Fruit fly (Drosophila melanogaster): ENCODE results near the gene CG17726.
A peak's percentile ranks its signal among the peaks of the same experiment; 100 is the strongest.

CG17726 gene

DNA sequence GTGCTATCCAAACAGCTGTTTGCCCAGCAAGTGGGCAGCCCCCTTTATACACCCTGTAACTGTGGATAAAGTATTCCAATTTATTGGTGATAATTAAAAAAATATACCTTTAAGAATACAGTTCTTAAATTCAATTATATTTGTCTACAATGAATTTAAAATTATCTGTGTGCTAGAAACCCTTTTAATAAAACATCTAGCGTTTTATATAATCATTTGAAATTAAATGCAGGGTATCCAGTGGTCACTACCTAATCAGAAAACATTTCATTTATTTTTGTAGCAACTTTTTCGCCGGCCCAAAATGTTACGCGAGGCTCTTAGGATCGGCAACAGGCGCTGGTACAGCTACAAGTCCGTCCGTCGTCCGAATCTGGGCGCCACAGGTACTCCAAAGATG, at the start of gene CG17726 (continued):
- TF ChIP-seq CG9797 (GFP tag; optimal IDR thresholded peaks at IDR 0.05), result peak; percentile 12
- TF ChIP-seq D19A (tag; optimal IDR thresholded peaks at IDR 0.05), result peak; percentile 99
- TF ChIP-seq H2.0 (GFP tag; IDR thresholded peaks at IDR 0.05), result peak; percentile 98
- peak; percentile 20 for TF ChIP-seq gfzf (GFP tag; optimal IDR thresholded peaks at IDR 0.05)
- no peak for TF ChIP-seq HLHmδ (GFP tag; optimal IDR thresholded peaks at IDR 0.05)
- peak; percentile 95 for TF ChIP-seq Camta (GFP tag; optimal IDR thresholded peaks at IDR 0.05)
- TF ChIP-seq pros (GFP tag; optimal IDR thresholded peaks at IDR 0.05), result peak; percentile 38
- TF ChIP-seq GATAe (GFP tag; conservative IDR thresholded peaks at IDR 0.05), result peak; percentile 88
- TF ChIP-seq CG17568 (GFP tag; optimal IDR thresholded peaks at IDR 0.05), result no peak
- TF ChIP-seq croc (GFP tag; conservative IDR thresholded peaks at IDR 0.05), result peak; percentile 96
- peak; percentile 97 for TF ChIP-seq CG14710 (tag; optimal IDR thresholded peaks at IDR 0.05)
- TF ChIP-seq Neu2 (GFP tag; optimal IDR thresholded peaks at IDR 0.05; ENCODE audit: borderline replicate concordance), result no peak
- peak; percentile 98 for TF ChIP-seq Chrac-16 (GFP tag; optimal IDR thresholded peaks at IDR 0.05)
- TF ChIP-seq wek (GFP tag; optimal IDR thresholded peaks at IDR 0.05), result peak; percentile 79
- no peak for TF ChIP-seq CG16813 (GFP tag; IDR thresholded peaks at IDR 0.05; ENCODE audit: partially characterized antibody)
- TF ChIP-seq az2 (GFP tag; optimal IDR thresholded peaks at IDR 0.05), result peak; percentile 98
- TF ChIP-seq ham (GFP tag; IDR thresholded peaks at IDR 0.05), result peak; percentile 88; the same call in 1 of the 2 replicates
- TF ChIP-seq CG12104 (GFP tag; optimal IDR thresholded peaks at IDR 0.05), result peak; percentile 89
- TF ChIP-seq CG15479 (GFP tag; optimal IDR thresholded peaks at IDR 0.05), result peak; percentile 65
- peak; percentile 46 for TF ChIP-seq Ets97D (GFP tag; optimal IDR thresholded peaks at IDR 0.05)
- peak; percentile 92 for TF ChIP-seq CG34376 (GFP tag; optimal IDR thresholded peaks at IDR 0.05)
- no peak for TF ChIP-seq zen2 (GFP tag; IDR thresholded peaks at IDR 0.05; ENCODE audit: partially characterized antibody)
- no peak for TF ChIP-seq CG2129 (GFP tag; IDR thresholded peaks at IDR 0.05; ENCODE audit: partially characterized antibody)
- peak; percentile 98 for TF ChIP-seq CG32767 (GFP tag; IDR thresholded peaks at IDR 0.05)
- TF ChIP-seq Bdp1 (GFP tag; optimal IDR thresholded peaks at IDR 0.05), result peak; percentile 82
- TF ChIP-seq Mad (GFP tag; optimal IDR thresholded peaks at IDR 0.05), result peak; percentile 89
- TF ChIP-seq CG7786 (GFP tag; optimal IDR thresholded peaks at IDR 0.05), result peak; percentile 87
- TF ChIP-seq NC2α (GFP tag; optimal IDR thresholded peaks at IDR 0.05), result peak; percentile 77
- peak; percentile 90 for TF ChIP-seq caup (GFP tag; optimal IDR thresholded peaks at IDR 0.05; ENCODE audit: severe bottlenecking)
- TF ChIP-seq ATbp (GFP tag; optimal IDR thresholded peaks at IDR 0.05), result peak; percentile 95
- peak; percentile 93 for TF ChIP-seq danr (GFP tag; IDR thresholded peaks at IDR 0.05)
- TF ChIP-seq chinmo (GFP tag; IDR thresholded peaks at IDR 0.05; ENCODE audit: partially characterized antibody), result no peak
- peak; percentile 99 for TF ChIP-seq dmrt11E (tag; optimal IDR thresholded peaks at IDR 0.05)
- TF ChIP-seq CG2712 (tag; optimal IDR thresholded peaks at IDR 0.05), result peak; percentile 99
- peak; percentile 86 for TF ChIP-seq Atf3 (GFP tag; optimal IDR thresholded peaks at IDR 0.05)
- TF ChIP-seq CG11398 (GFP tag; optimal IDR thresholded peaks at IDR 0.05), result peak; percentile 82
- TF ChIP-seq salm (tag; optimal IDR thresholded peaks at IDR 0.05), result peak; percentile 97
- no peak for TF ChIP-seq amos (GFP tag; IDR thresholded peaks at IDR 0.05; ENCODE audit: partially characterized antibody)
- TF ChIP-seq Optix (GFP tag; IDR thresholded peaks at IDR 0.05), result peak; percentile 58; the same call in 1 of the 3 replicates
- TF ChIP-seq Meics (GFP tag; optimal IDR thresholded peaks at IDR 0.05), result peak; percentile 96
- peak; percentile 66 for TF ChIP-seq sima (GFP tag; optimal IDR thresholded peaks at IDR 0.05)
- peak; percentile 98 for TF ChIP-seq CG12659 (GFP tag; optimal IDR thresholded peaks at IDR 0.05)
- peak; percentile 98 for TF ChIP-seq CG10366 (GFP tag; IDR thresholded peaks at IDR 0.05)
- TF ChIP-seq HLH54F (GFP tag; optimal IDR thresholded peaks at IDR 0.05), result peak; percentile 78
- TF ChIP-seq maf-S (GFP tag; optimal IDR thresholded peaks at IDR 0.05), result peak; percentile 81
- TF ChIP-seq Hmx (GFP tag; optimal IDR thresholded peaks at IDR 0.05), result peak; percentile 84
- TF ChIP-seq otp (GFP tag; IDR thresholded peaks at IDR 0.05), result peak; percentile 98
- TF ChIP-seq tin (GFP tag; optimal IDR thresholded peaks at IDR 0.05), result peak; percentile 95
- TF ChIP-seq CG9727 (GFP tag; optimal IDR thresholded peaks at IDR 0.05), result peak; percentile 97
- peak; percentile 98 for TF ChIP-seq CG17359 (tag; optimal IDR thresholded peaks at IDR 0.05)

Data from whole organism, embryonic.